Worm (Caenorhabditis elegans) whole organism, young adult: ENCODE data around the gene T01D1.5.

Source experiments
- B0019.2 ChIP-seq: fragments of 200-800 bp; sonication (Bioruptor generic); conservative IDR thresholded peaks from 2 replicates; pipeline ENCODE4 v1.3.6; 2022; ENCODE audit warnings: missing genetic modification reagents, missing genetic modification characterization, missing compliant biosample characterization
- B0035.1 ChIP-seq: sonication (generic microtip); optimal IDR thresholded peaks from 2 replicates; lab custom pipeline; 2016; ENCODE audit warnings: missing genetic modification characterization, mild to moderate bottlenecking, missing compliant biosample characterization, missing genotype, missing genetic modification reagents
- B0336.3 ChIP-seq: fragments of 200-800 bp; sonication (Bioruptor generic); IDR thresholded peaks from 2 replicates; pipeline ENCODE4 v1.3.6; 2022; ENCODE audit warnings: missing genetic modification characterization, missing compliant biosample characterization
- D2030.7 ChIP-seq: fragments of 200-800 bp; sonication (Bioruptor generic); IDR thresholded peaks from 2 replicates; pipeline ENCODE4 v1.3.6; 2022; ENCODE audit warnings: missing genetic modification reagents, missing genetic modification characterization, missing compliant biosample characterization
- F22D6.2 ChIP-seq: sonication (generic microtip); optimal IDR thresholded peaks from 2 replicates; lab custom pipeline; 2016; ENCODE audit warnings: mild to moderate bottlenecking, missing genetic modification characterization, missing compliant biosample characterization
- F39B2.1 ChIP-seq: fragments of 200-800 bp; sonication (Bioruptor generic); IDR thresholded peaks from 2 replicates; pipeline ENCODE4 v1.3.6; 2022; ENCODE audit warnings: missing genetic modification reagents, missing genetic modification characterization, missing compliant biosample characterization
- F52B5.7 ChIP-seq: sonication (generic microtip); optimal IDR thresholded peaks from 2 replicates; lab custom pipeline; 2016; ENCODE audit warnings: mild to moderate bottlenecking, missing genetic modification characterization, missing compliant biosample characterization
- F57A8.1 ChIP-seq: fragments of 200-800 bp; sonication (Bioruptor generic); optimal IDR thresholded peaks from 2 replicates; lab custom pipeline; 2018; ENCODE audit warnings: mild to moderate bottlenecking, missing genetic modification characterization, moderate library complexity, missing compliant biosample characterization
- K12H6.12 ChIP-seq: fragments of 200-800 bp; sonication (Bioruptor generic); optimal IDR thresholded peaks from 2 replicates; lab custom pipeline; 2018; ENCODE audit warnings: mild to moderate bottlenecking, missing genetic modification characterization, missing compliant biosample characterization
- T07F8.4 ChIP-seq: sonication (generic microtip); optimal IDR thresholded peaks from 2 replicates; lab custom pipeline; 2016; ENCODE audit warnings: mild to moderate bottlenecking, missing genetic modification characterization, moderate library complexity, missing compliant biosample characterization
- Y53G8AR.9 ChIP-seq: fragments of 200-800 bp; sonication (Bioruptor generic); conservative IDR thresholded peaks from 2 replicates; pipeline ENCODE4 v1.3.6; 2022; ENCODE audit warnings: missing genetic modification reagents, missing genetic modification characterization, missing compliant biosample characterization
- Y56A3A.18 ChIP-seq: fragments of 200-800 bp; sonication (Bioruptor generic); IDR thresholded peaks from 2 replicates; pipeline ENCODE4 v1.3.6; 2022; ENCODE audit warnings: missing genetic modification reagents, missing genetic modification characterization, missing compliant biosample characterization
- Y95B8A.8 ChIP-seq: fragments of 200-800 bp; sonication (Bioruptor generic); IDR thresholded peaks from 2 replicates; pipeline ENCODE4 v1.3.6; 2022; ENCODE audit warnings: missing genetic modification reagents, missing genetic modification characterization, missing compliant biosample characterization
- atf-7 ChIP-seq: sonication (generic microtip); optimal IDR thresholded peaks from 2 replicates; lab custom pipeline; 2017; ENCODE audit warnings: mild to moderate bottlenecking, missing genetic modification characterization, missing compliant biosample characterization
- attf-6 ChIP-seq: fragments of 200-800 bp; sonication (Bioruptor generic); IDR thresholded peaks from 2 replicates; pipeline ENCODE4 v1.3.6; 2022; ENCODE audit warnings: missing genetic modification reagents, missing genetic modification characterization, missing compliant biosample characterization
- bed-1 ChIP-seq: fragments of 200-800 bp; sonication (Bioruptor generic); IDR thresholded peaks from 2 replicates; pipeline ENCODE4 v1.3.6; 2022; ENCODE audit warnings: missing genetic modification reagents, missing genetic modification characterization, missing compliant biosample characterization
- cebp-1 ChIP-seq, 2 experiments: fragments of 200-800 bp in 1 of 2; sonication (Bioruptor generic) in 1 of 2; sonication (generic microtip) in 1 of 2; IDR thresholded peaks in 1 of 2; optimal IDR thresholded peaks in 1 of 2; 2 replicates each; pipeline versions ENCODE4 v1.3.6 to Lab custom; 2017 to 2022; ENCODE audit warnings: missing compliant biosample characterization in 2 of 2, missing genetic modification characterization in 2 of 2, mild to moderate bottlenecking in 1 of 2, missing genetic modification reagents in 1 of 2, moderate library complexity in 1 of 2
- cebp-2 ChIP-seq: fragments of 200-800 bp; sonication (Bioruptor generic); IDR thresholded peaks from 2 replicates; pipeline ENCODE4 v1.3.6; 2022; ENCODE audit warnings: missing genetic modification characterization, missing compliant biosample characterization
- ceh-40 ChIP-seq: fragments of 200-800 bp; sonication (Bioruptor generic); IDR thresholded peaks from 2 replicates; pipeline ENCODE4 v1.3.6; 2022; ENCODE audit warnings: missing genetic modification characterization, missing compliant biosample characterization
- ceh-79 ChIP-seq: sonication (generic microtip); optimal IDR thresholded peaks from 2 replicates; lab custom pipeline; 2017; ENCODE audit warnings: mild to moderate bottlenecking, missing genetic modification characterization, missing compliant biosample characterization
- dox-1 ChIP-seq: fragments of 200-800 bp; sonication (Bioruptor generic); IDR thresholded peaks from 2 replicates; pipeline ENCODE4 v1.3.6; 2022; ENCODE audit warnings: missing genetic modification reagents, missing genetic modification characterization, missing compliant biosample characterization
- efl-1 ChIP-seq: fragments of 150-350 bp; optimal IDR thresholded peaks from 2 replicates; lab custom pipeline; 2014; ENCODE audit warnings: missing biosample characterization, missing genetic modification reagents, missing genetic modification characterization
- ets-4 ChIP-seq: fragments of 200-800 bp; sonication (Bioruptor generic); optimal IDR thresholded peaks from 2 replicates; lab custom pipeline; 2018; ENCODE audit warnings: mild to moderate bottlenecking, missing genetic modification characterization, missing compliant biosample characterization
- fkh-3 ChIP-seq: sonication (generic microtip); optimal IDR thresholded peaks from 2 replicates; lab custom pipeline; 2016; ENCODE audit warnings: mild to moderate bottlenecking, missing genetic modification characterization, missing compliant biosample characterization
- gei-17 ChIP-seq: fragments of 200-800 bp; sonication (Bioruptor generic); optimal IDR thresholded peaks from 2 replicates; lab custom pipeline; 2018; ENCODE audit warnings: mild to moderate bottlenecking, missing genetic modification characterization, missing compliant biosample characterization
- hlh-26 ChIP-seq: fragments of 200-800 bp; sonication (Bioruptor generic); conservative IDR thresholded peaks from 2 replicates; pipeline ENCODE4 v1.3.6; 2022; ENCODE audit warnings: missing genetic modification reagents, missing genetic modification characterization, missing compliant biosample characterization
- hrde-1 ChIP-seq: sonication (generic microtip); optimal IDR thresholded peaks from 2 replicates; lab custom pipeline; 2016; ENCODE audit warnings: missing genetic modification characterization, mild to moderate bottlenecking, missing compliant biosample characterization, moderate library complexity, missing genotype, missing genetic modification reagents, borderline replicate concordance
- let-607 ChIP-seq, 2 experiments: fragments of 200-800 bp in 1 of 2; sonication (Bioruptor generic) in 1 of 2; sonication (generic microtip) in 1 of 2; optimal IDR thresholded peaks; 2 replicates each; lab custom pipeline; 2016 to 2018; ENCODE audit warnings: mild to moderate bottlenecking in 2 of 2, missing compliant biosample characterization in 2 of 2, missing genetic modification characterization in 2 of 2, moderate library complexity in 2 of 2, missing genotype in 1 of 2
- lin-26 ChIP-seq: fragments of 200-800 bp; sonication (Bioruptor generic); IDR thresholded peaks from 2 replicates; pipeline ENCODE4 v1.3.6; 2022; ENCODE audit warnings: missing genetic modification reagents, missing genetic modification characterization, missing compliant biosample characterization
- lin-40 ChIP-seq: sonication (generic microtip); optimal IDR thresholded peaks from 2 replicates; lab custom pipeline; 2016; ENCODE audit warnings: missing genetic modification characterization, mild to moderate bottlenecking, missing compliant biosample characterization, missing genotype, missing genetic modification reagents
- lir-1 ChIP-seq: fragments of 200-800 bp; sonication (Bioruptor generic); conservative IDR thresholded peaks from 2 replicates; pipeline ENCODE4 v1.3.6; 2022; ENCODE audit warnings: missing genetic modification reagents, missing genetic modification characterization, missing compliant biosample characterization
- lsy-27 ChIP-seq: sonication (generic microtip); optimal IDR thresholded peaks from 2 replicates; lab custom pipeline; 2017; ENCODE audit warnings: missing genetic modification characterization, mild to moderate bottlenecking, missing compliant biosample characterization, antibody characterized with exemption, missing genotype, borderline replicate concordance; ENCODE audit not compliant: insufficient read depth
- madf-10 ChIP-seq: sonication (generic microtip); optimal IDR thresholded peaks from 2 replicates; lab custom pipeline; 2016; ENCODE audit warnings: mild to moderate bottlenecking, missing genetic modification characterization, missing compliant biosample characterization
- madf-6 ChIP-seq: fragments of 200-800 bp; sonication (Bioruptor generic); IDR thresholded peaks from 2 replicates; pipeline ENCODE4 v1.3.6; 2022; ENCODE audit warnings: missing genetic modification reagents, missing genetic modification characterization, missing compliant biosample characterization
- madf-8 ChIP-seq: fragments of 200-800 bp; sonication (Bioruptor generic); conservative IDR thresholded peaks from 2 replicates; pipeline ENCODE4 v1.3.6; 2022; ENCODE audit warnings: missing genetic modification reagents, missing genetic modification characterization, missing compliant biosample characterization
- mel-28 ChIP-seq: sonication (generic microtip); optimal IDR thresholded peaks from 2 replicates; lab custom pipeline; 2016; ENCODE audit warnings: borderline replicate concordance, mild to moderate bottlenecking, missing genetic modification characterization, missing compliant biosample characterization
- mes-4 ChIP-seq: sonication (generic microtip); optimal IDR thresholded peaks from 2 replicates; lab custom pipeline; 2016; ENCODE audit warnings: missing genotype, missing genetic modification characterization, missing compliant biosample characterization
- nhr-120 ChIP-seq: fragments of 200-800 bp; sonication (Bioruptor generic); IDR thresholded peaks from 2 replicates; pipeline ENCODE4 v1.3.6; 2022; ENCODE audit warnings: missing genetic modification characterization, missing compliant biosample characterization
- rpc-1 ChIP-seq, 2 experiments: fragments of 150-350 bp in 1 of 2; sonication (generic microtip) in 1 of 2; optimal IDR thresholded peaks; 2 replicates each; lab custom pipeline; 2014 to 2018; ENCODE audit warnings: missing biosample characterization in 1 of 2, missing genetic modification characterization in 1 of 2, missing genetic modification reagents in 1 of 2, missing genotype in 1 of 2
- snpc-1.3 ChIP-seq: sonication (generic microtip); optimal IDR thresholded peaks from 2 replicates; lab custom pipeline; 2017; ENCODE audit warnings: missing genetic modification characterization, mild to moderate bottlenecking, missing compliant biosample characterization, antibody characterized with exemption, moderate library complexity, missing genotype, missing genetic modification reagents; ENCODE audit not compliant: insufficient read depth
- somi-1 ChIP-seq: fragments of 200-800 bp; sonication (Bioruptor generic); optimal IDR thresholded peaks from 2 replicates; lab custom pipeline; 2018; ENCODE audit warnings: mild to moderate bottlenecking, missing genetic modification characterization, missing compliant biosample characterization
- tbp1 ChIP-seq: fragments of 200-800 bp; sonication (Bioruptor generic); optimal IDR thresholded peaks from 2 replicates; lab custom pipeline; 2018; ENCODE audit warnings: mild to moderate bottlenecking, missing genetic modification characterization, missing compliant biosample characterization
- tbx-9 ChIP-seq: sonication (generic microtip); optimal IDR thresholded peaks from 2 replicates; lab custom pipeline; 2016; ENCODE audit warnings: borderline replicate concordance, missing genetic modification characterization, inconsistent platforms, missing compliant biosample characterization
- xnd-1 ChIP-seq: sonication (generic microtip); optimal IDR thresholded peaks from 2 replicates; lab custom pipeline; 2016; ENCODE audit warnings: missing genotype, missing genetic modification reagents, missing genetic modification characterization, missing compliant biosample characterization
- ztf-25 ChIP-seq: fragments of 200-800 bp; sonication (Bioruptor generic); IDR thresholded peaks from 2 replicates; pipeline ENCODE4 v1.3.6; 2022; ENCODE audit warnings: missing genetic modification reagents, missing genetic modification characterization, missing compliant biosample characterization
- ztf-3 ChIP-seq: fragments of 200-800 bp; sonication (Bioruptor generic); optimal IDR thresholded peaks from 2 replicates; lab custom pipeline; 2018; ENCODE audit warnings: mild to moderate bottlenecking, missing genetic modification characterization, missing compliant biosample characterization
- ztf-6 ChIP-seq: fragments of 200-800 bp; sonication (Bioruptor generic); IDR thresholded peaks from 2 replicates; pipeline ENCODE4 v1.3.6; 2022; ENCODE audit warnings: missing genetic modification reagents, missing genetic modification characterization, missing compliant biosample characterization

Gene T01D1.5

ce11 chrII:155904-156303, 33.0 kb downstream of the T01D1.5 start, which contains the start of gene mrpl-28 (continued):
- TF ChIP-seq mes-4 (no peak), bed-1 (GFP tag; lab: Robert Waterston, UW) (no peak), ceh-79 (no peak), madf-8 (GFP tag; lab: Robert Waterston, UW) (no peak), F57A8.1 (GFP tag; lab: Kevin White, UChicago) (no peak), F22D6.2 (tag; lab: Kevin White, UChicago) (peak; percentile 11), B0019.2 (GFP tag; lab: Robert Waterston, UW) (no peak), rpc-1 (optimal IDR thresholded peaks at IDR 0.05; lab: Kevin White, UChicago) (no peak), rpc-1 (tag; optimal IDR thresholded peaks at IDR 0.05; lab: Kevin White, UChicago) (no peak), xnd-1 (tag; lab: Kevin White, UChicago) (peak; percentile 22), let-607 (tag; optimal IDR thresholded peaks at IDR 0.05; lab: Kevin White, UChicago) (peak in 1 of 2 experiments; percentile 50), lsy-27 (no peak), attf-6 (GFP tag; lab: Robert Waterston, UW) (no peak), efl-1 (GFP tag; lab: Kevin White, UChicago) (peak; percentile 76), nhr-120 (GFP tag; lab: Robert Waterston, UW) (no peak), fkh-3 (tag; lab: Kevin White, UChicago) (no peak), Y95B8A.8 (0 out of 2 replicates have a peak, but pooled peaks have one; percentile 61), atf-7 (tag; lab: Kevin White, UChicago) (no peak), K12H6.12 (tag; lab: Kevin White, UChicago) (peak; percentile 20), ztf-25 (no peak), mel-28 (tag; lab: Kevin White, UChicago) (no peak), B0035.1 (tag; lab: Kevin White, UChicago) (no peak), lin-26 (GFP tag; lab: Robert Waterston, UW) (no peak), tbx-9 (no peak), snpc-1.3 (tag; lab: Kevin White, UChicago) (peak; percentile 17), ets-4 (GFP tag; lab: Kevin White, UChicago) (no peak), D2030.7 (GFP tag; lab: Robert Waterston, UW) (peak; percentile 90), somi-1 (no peak), hrde-1 (peak; percentile 6), cebp-2 (GFP tag; lab: Robert Waterston, UW) (no peak), T07F8.4 (no peak), madf-10 (tag; lab: Kevin White, UChicago) (peak; percentile 50), gei-17 (GFP tag; lab: Kevin White, UChicago) (peak; percentile 32), tbp1 (GFP tag; lab: Kevin White, UChicago) (peak; percentile 60), ztf-6 (GFP tag; lab: Robert Waterston, UW) (no peak), F52B5.7 (tag; lab: Kevin White, UChicago) (no peak), Y53G8AR.9 (peak; percentile 89), lin-40 (tag; lab: Kevin White, UChicago) (peak; percentile 93), B0336.3 (GFP tag; lab: Robert Waterston, UW) (peak; percentile 52; the same call in 1 of the 2 replicates), F39B2.1 (GFP tag; lab: Robert Waterston, UW) (no peak), madf-6 (GFP tag; lab: Robert Waterston, UW) (peak; percentile 76), hlh-26 (no peak), lir-1 (peak; percentile 80), Y56A3A.18 (GFP tag; lab: Robert Waterston, UW) (peak; percentile 73; the same call in 1 of the 2 replicates), dox-1 (GFP tag; lab: Robert Waterston, UW) (peak; percentile 87), cebp-1 (GFP tag; IDR thresholded peaks at IDR 0.05; lab: Robert Waterston, UW) (no peak), cebp-1 (tag; optimal IDR thresholded peaks at IDR 0.05; lab: Kevin White, UChicago) (peak; percentile 72), ceh-40 (no peak), ztf-3 (GFP tag; lab: Kevin White, UChicago) (no peak)
